Fruit fly (Drosophila melanogaster) whole organism, embryonic: ENCODE data around the gene CG31431.

Experiments used
- ATbp ChIP-seq: fragments of 200-800 bp; sonication (Bioruptor generic); optimal IDR thresholded peaks from 2 replicates; lab custom pipeline; 2017; ENCODE audit warnings: missing biosample characterization, mild to moderate bottlenecking, missing genetic modification characterization, missing genetic modification reagents
- Ada2b ChIP-seq: fragments of 200-800 bp; sonication (Bioruptor generic); IDR thresholded peaks from 2 replicates; pipeline ENCODE4 v1.3.6; 2022; ENCODE audit warnings: missing biosample characterization, missing genetic modification characterization
- Aef1 ChIP-seq: fragments of 200-800 bp; sonication (Bioruptor generic); IDR thresholded peaks from 3 replicates; pipeline ENCODE4 v1.3.6; 2022; ENCODE audit warnings: missing biosample characterization, missing genetic modification characterization
- CG10147 ChIP-seq: fragments of 200-800 bp; sonication (Bioruptor generic); optimal IDR thresholded peaks from 2 replicates; lab custom pipeline; 2019; ENCODE audit warnings: missing biosample characterization, mild to moderate bottlenecking, missing genetic modification characterization, moderate library complexity
- CG10209 ChIP-seq: fragments of 200-800 bp; sonication (Bioruptor generic); optimal IDR thresholded peaks from 3 replicates; lab custom pipeline; 2017; ENCODE audit warnings: missing biosample characterization, mild to moderate bottlenecking, missing genetic modification characterization, missing genetic modification reagents
- CG10959 ChIP-seq: fragments of 200-800 bp; sonication (Bioruptor generic); IDR thresholded peaks from 2 replicates; pipeline ENCODE4 v1.3.6; 2022; ENCODE audit warnings: missing biosample characterization, missing genetic modification characterization
- CG10979 ChIP-seq: fragments of 200-800 bp; sonication (Bioruptor generic); optimal IDR thresholded peaks from 2 replicates; lab custom pipeline; 2018; ENCODE audit warnings: missing biosample characterization, mild to moderate bottlenecking, missing genetic modification characterization, moderate library complexity
- CG11093 ChIP-seq: fragments of 200-800 bp; sonication (Bioruptor generic); IDR thresholded peaks from 3 replicates; pipeline ENCODE4 v1.3.6; 2022; ENCODE audit warnings: missing biosample characterization, missing genetic modification characterization
- CG13296 ChIP-seq: fragments of 200-800 bp; sonication (Bioruptor generic); optimal IDR thresholded peaks from 3 replicates; lab custom pipeline; 2018; ENCODE audit warnings: missing biosample characterization, mild to moderate bottlenecking, missing genetic modification characterization
- CG14710 ChIP-seq: fragments of 200-800 bp; sonication (Bioruptor generic); optimal IDR thresholded peaks from 3 replicates; lab custom pipeline; 2019; ENCODE audit warnings: missing biosample characterization, mild to moderate bottlenecking, missing genetic modification characterization, moderate library complexity
- CG15514 ChIP-seq: fragments of 200-800 bp; sonication (Bioruptor generic); optimal IDR thresholded peaks from 3 replicates; lab custom pipeline; 2017; ENCODE audit warnings: missing biosample characterization, missing genetic modification characterization, mild to moderate bottlenecking, moderate library complexity, missing genetic modification reagents
- CG15601 ChIP-seq: fragments of 200-800 bp; sonication (Bioruptor generic); optimal IDR thresholded peaks from 3 replicates; lab custom pipeline; 2019; ENCODE audit warnings: missing biosample characterization, mild to moderate bottlenecking, missing genetic modification characterization, moderate library complexity
- CG1602 ChIP-seq: fragments of 200-800 bp; sonication (Bioruptor generic); optimal IDR thresholded peaks from 3 replicates; lab custom pipeline; 2016; ENCODE audit warnings: missing biosample characterization, missing genetic modification characterization
- CG16815 ChIP-seq: fragments of 200-800 bp; sonication (Bioruptor generic); optimal IDR thresholded peaks from 3 replicates; lab custom pipeline; 2017; ENCODE audit warnings: missing biosample characterization, mild to moderate bottlenecking, missing genetic modification characterization
- CG2678 ChIP-seq: fragments of 200-800 bp; sonication (Bioruptor generic); optimal IDR thresholded peaks from 3 replicates; lab custom pipeline; 2019; ENCODE audit warnings: missing biosample characterization, mild to moderate bottlenecking, missing genetic modification characterization, moderate library complexity
- CG30020 ChIP-seq: fragments of 200-800 bp; optimal IDR thresholded peaks from 2 replicates; lab custom pipeline; 2019; ENCODE audit warnings: missing biosample characterization, mild to moderate bottlenecking, missing genetic modification characterization, moderate library complexity
- CG3065 ChIP-seq: fragments of 200-800 bp; sonication (Bioruptor generic); optimal IDR thresholded peaks from 2 replicates; lab custom pipeline; 2016; ENCODE audit warnings: missing biosample characterization, missing genetic modification characterization
- CG31441 ChIP-seq: fragments of 200-800 bp; sonication (Bioruptor generic); IDR thresholded peaks from 2 replicates; pipeline ENCODE4 v1.3.6; 2022; ENCODE audit warnings: missing biosample characterization, missing genetic modification characterization
- CG3726 ChIP-seq: fragments of 200-800 bp; sonication (Bioruptor generic); IDR thresholded peaks from 3 replicates; pipeline ENCODE4, ENCODE4 v1.3.6; 2022; ENCODE audit warnings: missing biosample characterization, missing genetic modification characterization
- CG3838 ChIP-seq: fragments of 200-800 bp; sonication (Bioruptor generic); optimal IDR thresholded peaks from 3 replicates; lab custom pipeline; 2016; ENCODE audit warnings: missing biosample characterization, missing genetic modification characterization
- CG3995 ChIP-seq: fragments of 200-800 bp; sonication (Bioruptor generic); optimal IDR thresholded peaks from 3 replicates; lab custom pipeline; 2016; ENCODE audit warnings: missing biosample characterization, missing genetic modification characterization
- CG4617 ChIP-seq: fragments of 200-800 bp; sonication (Bioruptor generic); optimal IDR thresholded peaks from 3 replicates; lab custom pipeline; 2016; ENCODE audit warnings: missing biosample characterization, missing genetic modification characterization, borderline replicate concordance
- CG9797 ChIP-seq: fragments of 200-800 bp; sonication (Bioruptor generic); optimal IDR thresholded peaks from 3 replicates; lab custom pipeline; 2018; ENCODE audit warnings: missing biosample characterization, mild to moderate bottlenecking, missing genetic modification characterization
- CTCF ChIP-seq: fragments of 200-800 bp; sonication (Bioruptor generic); optimal IDR thresholded peaks from 2 replicates; lab custom pipeline; 2017; ENCODE audit warnings: missing biosample characterization, mild to moderate bottlenecking, missing genetic modification characterization, moderate library complexity
- D19A ChIP-seq: fragments of 200-800 bp; optimal IDR thresholded peaks from 3 replicates; lab custom pipeline; 2019; ENCODE audit warnings: missing biosample characterization, mild to moderate bottlenecking, missing genetic modification characterization, moderate library complexity
- H2.0 ChIP-seq: fragments of 200-800 bp; sonication (Bioruptor generic); IDR thresholded peaks from 2 replicates; pipeline ENCODE4 v1.3.6; 2022; ENCODE audit warnings: missing biosample characterization, missing genetic modification characterization
- Hand ChIP-seq: fragments of 200-800 bp; sonication (Bioruptor generic); optimal IDR thresholded peaks from 2 replicates; lab custom pipeline; 2017; ENCODE audit warnings: mild to moderate bottlenecking, missing biosample characterization, missing genetic modification reagents, missing genetic modification characterization
- Hr51 ChIP-seq, 2 experiments: fragments of 200-800 bp; sonication (Bioruptor generic); optimal IDR thresholded peaks; 2 replicates in 1 of 2; 3 replicates in 1 of 2; lab custom pipeline; 2016 to 2018; ENCODE audit warnings: missing biosample characterization in 2 of 2, missing genetic modification characterization in 2 of 2, mild to moderate bottlenecking in 1 of 2, moderate library complexity in 1 of 2
- MESR4 ChIP-seq: fragments of 200-800 bp; sonication (Bioruptor generic); optimal IDR thresholded peaks from 2 replicates; lab custom pipeline; 2018; ENCODE audit warnings: missing biosample characterization, mild to moderate bottlenecking, missing genetic modification characterization, moderate library complexity
- Ptx1 ChIP-seq: fragments of 200-800 bp; sonication (Bioruptor generic); IDR thresholded peaks from 2 replicates; pipeline ENCODE4 v1.3.6; 2022; ENCODE audit warnings: missing biosample characterization, missing genetic modification characterization
- TFAM ChIP-seq: fragments of 200-800 bp; sonication (Bioruptor generic); optimal IDR thresholded peaks from 2 replicates; lab custom pipeline; 2017; ENCODE audit warnings: missing biosample characterization, missing genetic modification characterization, inconsistent platforms
- ab ChIP-seq: fragments of 200-800 bp; sonication (Bioruptor generic); optimal IDR thresholded peaks from 2 replicates; lab custom pipeline; 2016; ENCODE audit warnings: missing biosample characterization, missing genetic modification characterization
- aop ChIP-seq: fragments of 200-800 bp; sonication (Bioruptor generic); IDR thresholded peaks from 2 replicates; pipeline ENCODE4 v1.3.6; 2022; ENCODE audit warnings: missing biosample characterization, missing genetic modification characterization
- az2 ChIP-seq: fragments of 200-800 bp; sonication (Bioruptor generic); optimal IDR thresholded peaks from 3 replicates; lab custom pipeline; 2016; ENCODE audit warnings: missing biosample characterization, missing genetic modification characterization
- bigmax ChIP-seq: fragments of 200-800 bp; sonication (Bioruptor generic); optimal IDR thresholded peaks from 2 replicates; lab custom pipeline; 2018; ENCODE audit warnings: missing biosample characterization, mild to moderate bottlenecking, missing genetic modification characterization
- dati ChIP-seq: fragments of 200-800 bp; sonication (Bioruptor generic); IDR thresholded peaks from 2 replicates; pipeline ENCODE4 v1.3.6; 2022; ENCODE audit warnings: missing biosample characterization, missing genetic modification characterization
- dmrt11E ChIP-seq: fragments of 200-800 bp; sonication (Bioruptor generic); optimal IDR thresholded peaks from 3 replicates; lab custom pipeline; 2018; ENCODE audit warnings: missing biosample characterization, mild to moderate bottlenecking, missing genetic modification characterization, moderate library complexity
- dmrt99B ChIP-seq: fragments of 200-800 bp; sonication (Bioruptor generic); optimal IDR thresholded peaks from 2 replicates; lab custom pipeline; 2018; ENCODE audit warnings: missing biosample characterization, mild to moderate bottlenecking, missing genetic modification characterization, moderate library complexity
- fru ChIP-seq: fragments of >200 bp; optimal IDR thresholded peaks from 2 replicates; lab custom pipeline; 2017
- hkb ChIP-seq, 2 experiments: fragments of 200-800 bp in 1 of 2; fragments of >200 bp in 1 of 2; sonication (Bioruptor generic) in 1 of 2; IDR thresholded peaks in 1 of 2; optimal IDR thresholded peaks in 1 of 2; 2 replicates each; pipeline versions ENCODE4 v1.3.6 to Lab custom; 2017 to 2022; ENCODE audit warnings: missing biosample characterization in 1 of 2, missing genetic modification characterization in 1 of 2
- ind ChIP-seq: fragments of 200-800 bp; sonication (Bioruptor generic); optimal IDR thresholded peaks from 3 replicates; lab custom pipeline; 2016; ENCODE audit warnings: missing biosample characterization, missing genetic modification characterization
- pan ChIP-seq, 4 experiments: fragments of >200 bp in 3 of 4; fragments of 200-800 bp in 1 of 4; sonication (Bioruptor generic) in 1 of 4; optimal IDR thresholded peaks in 3 of 4; IDR thresholded peaks in 1 of 4; 2 replicates each; pipeline versions ENCODE4 v1.3.6 to Lab custom; 2017 to 2022; ENCODE audit warnings: missing biosample characterization in 2 of 4, missing genetic modification characterization in 2 of 4, mixed read lengths in 1 of 4
- pfk ChIP-seq: fragments of 200-800 bp; sonication (Bioruptor generic); optimal IDR thresholded peaks from 2 replicates; lab custom pipeline; 2018; ENCODE audit warnings: missing biosample characterization, mild to moderate bottlenecking, missing genetic modification characterization, moderate library complexity
- salm ChIP-seq: fragments of 200-800 bp; sonication (Bioruptor generic); optimal IDR thresholded peaks from 2 replicates; lab custom pipeline; 2018; ENCODE audit warnings: missing biosample characterization, mild to moderate bottlenecking, missing genetic modification characterization
- sd ChIP-seq: fragments of 200-800 bp; sonication (Bioruptor generic); optimal IDR thresholded peaks from 3 replicates; lab custom pipeline; 2018; ENCODE audit warnings: missing biosample characterization, mild to moderate bottlenecking, missing genetic modification characterization, moderate library complexity
- sna ChIP-seq: fragments of 200-800 bp; sonication (Bioruptor generic); IDR thresholded peaks from 2 replicates; pipeline ENCODE4 v1.3.6; 2022; ENCODE audit warnings: missing biosample characterization, missing genetic modification characterization; ENCODE audit not compliant: partially characterized antibody
- stc ChIP-seq: fragments of 200-800 bp; sonication (Bioruptor generic); IDR thresholded peaks from 2 replicates; pipeline ENCODE4 v1.3.6; 2022; ENCODE audit warnings: missing biosample characterization, missing genetic modification characterization
- tio ChIP-seq: fragments of 200-800 bp; sonication (Bioruptor generic); optimal IDR thresholded peaks from 2 replicates; lab custom pipeline; 2017; ENCODE audit warnings: missing biosample characterization, missing genetic modification characterization, inconsistent platforms

Gene CG31431

dm6 chr3R:21828785-21829486 is 41.5 kb upstream of the CG31431 start (continued):
- TF ChIP-seq CG30020 (tag; lab: Kevin White, UChicago) (peak; percentile 63), ind (peak; percentile 17), pfk (GFP tag; lab: Kevin White, UChicago) (no peak), ab (GFP tag; lab: Kevin White, UChicago) (no peak), CG10209 (peak; percentile 54), CG11093 (0 out of 3 replicates have a peak, but pooled peaks have one; percentile 51), CG3995 (GFP tag; lab: Kevin White, UChicago) (no peak), Hr51 (GFP tag; optimal IDR thresholded peaks at IDR 0.05; lab: Kevin White, UChicago) (peak in 1 of 2 experiments; percentile 21), dmrt11E (tag; lab: Kevin White, UChicago) (peak; percentile 97), ATbp (GFP tag; lab: Kevin White, UChicago) (peak; percentile 70), dmrt99B (tag; lab: Kevin White, UChicago) (peak; percentile 59), CG31441 (peak; percentile 86), CG3065 (peak; percentile 12), CG3838 (no peak), CG2678 (tag; lab: Kevin White, UChicago) (peak; percentile 76), D19A (tag; lab: Kevin White, UChicago) (peak; percentile 66), aop (GFP tag; lab: Robert Waterston, UW) (no peak), pan (optimal IDR thresholded peaks at IDR 0.05; lab: Kevin White, UChicago) (no peak), pan (GFP tag; optimal IDR thresholded peaks at IDR 0.05 in 1 of 2, IDR thresholded peaks at IDR 0.05 in 1 of 2) (peak in 1 of 2 experiments; percentile 22), fru (lab: Kevin White, UChicago) (no peak), H2.0 (GFP tag; lab: Robert Waterston, UW) (peak; percentile 24; the same call in 1 of the 2 replicates), Ptx1 (GFP tag; lab: Robert Waterston, UW) (no peak), sna (GFP tag; lab: Robert Waterston, UW) (no peak), MESR4 (GFP tag; lab: Kevin White, UChicago) (no peak), sd (tag; lab: Kevin White, UChicago) (no peak), CG15514 (GFP tag; lab: Kevin White, UChicago) (no peak), CG15601 (tag; lab: Kevin White, UChicago) (peak; percentile 93), salm (tag; lab: Kevin White, UChicago) (peak; percentile 56), CG16815 (GFP tag; lab: Kevin White, UChicago) (peak; percentile 77), CG3726 (GFP tag; lab: Robert Waterston, UW) (0 out of 3 replicates have a peak, but pooled peaks have one; percentile 30), CG10147 (no peak), hkb (optimal IDR thresholded peaks at IDR 0.05; lab: Kevin White, UChicago) (no peak), hkb (GFP tag; IDR thresholded peaks at IDR 0.05; lab: Robert Waterston, UW) (peak; percentile 71), CG10959 (GFP tag; lab: Robert Waterston, UW) (peak; percentile 74; the same call in 1 of the 2 replicates), dati (GFP tag; lab: Robert Waterston, UW) (no peak), CG10979 (tag; lab: Kevin White, UChicago) (peak; percentile 96), CTCF (GFP tag; lab: Kevin White, UChicago) (peak; percentile 12), CG14710 (tag; lab: Kevin White, UChicago) (peak; percentile 93), az2 (GFP tag; lab: Kevin White, UChicago) (peak; percentile 74), Ada2b (GFP tag; lab: Robert Waterston, UW) (no peak), CG4617 (GFP tag; lab: Kevin White, UChicago) (peak; percentile 19), CG13296 (GFP tag; lab: Kevin White, UChicago) (no peak), Hand (GFP tag; lab: Kevin White, UChicago) (no peak), stc (GFP tag; lab: Robert Waterston, UW) (peak; percentile 48; the same call in 1 of the 2 replicates), Aef1 (GFP tag; lab: Robert Waterston, UW) (no peak), tio (GFP tag; lab: Kevin White, UChicago) (peak; percentile 62), CG9797 (GFP tag; lab: Kevin White, UChicago) (peak; percentile 8), bigmax (GFP tag; lab: Kevin White, UChicago) (no peak), CG1602 (GFP tag; lab: Kevin White, UChicago) (peak; percentile 65), TFAM (GFP tag; lab: Kevin White, UChicago) (peak; percentile 6)
